Worm (Caenorhabditis elegans) whole organism, late embryonic: ENCODE data around the gene F09G8.5.

Experiments used
- C08G9.2 ChIP-seq: sonication (generic microtip); optimal IDR thresholded peaks from 2 replicates; lab custom pipeline; 2016; ENCODE audit warnings: mild to moderate bottlenecking, missing genetic modification characterization, moderate library complexity, missing compliant biosample characterization
- K02D7.2 ChIP-seq: sonication (generic microtip); optimal IDR thresholded peaks from 2 replicates; lab custom pipeline; 2017; ENCODE audit warnings: mild to moderate bottlenecking, missing genetic modification characterization, missing compliant biosample characterization
- Y22D7AL.16 ChIP-seq: sonication (generic microtip); optimal IDR thresholded peaks from 2 replicates; lab custom pipeline; 2016; ENCODE audit warnings: missing genetic modification characterization, missing compliant biosample characterization
- ama-1 ChIP-seq: fragments of 150-350 bp; optimal IDR thresholded peaks from 2 replicates; lab custom pipeline; 2014
- ceh-14 ChIP-seq: sonication (generic microtip); optimal IDR thresholded peaks from 2 replicates; lab custom pipeline; 2016; ENCODE audit warnings: missing genotype, missing genetic modification characterization, missing compliant biosample characterization
- ceh-22 ChIP-seq: sonication (generic microtip); optimal IDR thresholded peaks from 2 replicates; lab custom pipeline; 2017; ENCODE audit warnings: missing biosample characterization, missing genetic modification characterization
- ceh-24 ChIP-seq: sonication (generic microtip); optimal IDR thresholded peaks from 2 replicates; lab custom pipeline; 2016; ENCODE audit warnings: mild to moderate bottlenecking, missing genetic modification characterization, missing compliant biosample characterization
- ceh-30 ChIP-seq: fragments of 150-350 bp; optimal IDR thresholded peaks from 2 replicates; lab custom pipeline; 2014; ENCODE audit warnings: missing biosample characterization, missing genetic modification characterization
- ceh-31 ChIP-seq: sonication (generic microtip); optimal IDR thresholded peaks from 2 replicates; lab custom pipeline; 2016; ENCODE audit warnings: missing genetic modification characterization, missing compliant biosample characterization
- ceh-34 ChIP-seq: sonication (generic microtip); optimal IDR thresholded peaks from 2 replicates; lab custom pipeline; 2016; ENCODE audit warnings: mild to moderate bottlenecking, missing genetic modification characterization, missing compliant biosample characterization
- dve-1 ChIP-seq: sonication (generic microtip); optimal IDR thresholded peaks from 2 replicates; lab custom pipeline; 2017; ENCODE audit warnings: antibody characterized with exemption, mild to moderate bottlenecking, missing genetic modification characterization, missing compliant biosample characterization
- elt-2 ChIP-seq: sonication (generic microtip); optimal IDR thresholded peaks from 2 replicates; lab custom pipeline; 2016; ENCODE audit warnings: missing genetic modification reagents, missing genetic modification characterization, missing compliant biosample characterization
- ets-4 ChIP-seq: sonication (generic microtip); optimal IDR thresholded peaks from 2 replicates; lab custom pipeline; 2016; ENCODE audit warnings: missing genetic modification characterization, missing compliant biosample characterization
- fax-1 ChIP-seq: sonication (generic microtip); optimal IDR thresholded peaks from 2 replicates; lab custom pipeline; 2016; ENCODE audit warnings: missing genotype, missing genetic modification characterization, missing compliant biosample characterization
- fkh-10 ChIP-seq: fragments of 150-350 bp; optimal IDR thresholded peaks from 2 replicates; lab custom pipeline; 2014; ENCODE audit warnings: missing biosample characterization, missing genetic modification reagents, missing genetic modification characterization
- hlh-15 ChIP-seq: sonication (generic microtip); optimal IDR thresholded peaks from 2 replicates; lab custom pipeline; 2016; ENCODE audit warnings: missing genetic modification characterization, missing compliant biosample characterization
- hlh-30 ChIP-seq: sonication (generic microtip); optimal IDR thresholded peaks from 2 replicates; lab custom pipeline; 2017; ENCODE audit warnings: antibody characterized with exemption, missing genetic modification characterization, missing compliant biosample characterization; ENCODE audit not compliant: insufficient read depth
- hlh-6 ChIP-seq: sonication (generic microtip); optimal IDR thresholded peaks from 2 replicates; lab custom pipeline; 2016; ENCODE audit warnings: missing genotype, missing genetic modification characterization, missing compliant biosample characterization
- hlh-8 ChIP-seq: sonication (generic microtip); optimal IDR thresholded peaks from 2 replicates; lab custom pipeline; 2016; ENCODE audit warnings: missing genotype, missing genetic modification characterization, missing compliant biosample characterization
- madf-2 ChIP-seq: sonication (generic microtip); optimal IDR thresholded peaks from 2 replicates; lab custom pipeline; 2017; ENCODE audit warnings: missing genetic modification characterization, missing compliant biosample characterization
- nfya-1 ChIP-seq: sonication (generic microtip); optimal IDR thresholded peaks from 2 replicates; lab custom pipeline; 2017; ENCODE audit warnings: missing genetic modification characterization, mild to moderate bottlenecking, missing compliant biosample characterization, antibody characterized with exemption, moderate library complexity
- nhr-232 ChIP-seq: sonication (generic microtip); optimal IDR thresholded peaks from 2 replicates; lab custom pipeline; 2016; ENCODE audit warnings: missing genetic modification characterization, missing compliant biosample characterization
- odd-2 ChIP-seq: sonication (generic microtip); optimal IDR thresholded peaks from 2 replicates; lab custom pipeline; 2017; ENCODE audit warnings: antibody characterized with exemption, mild to moderate bottlenecking, missing genetic modification characterization, missing compliant biosample characterization
- pag-3 ChIP-seq: sonication (generic microtip); optimal IDR thresholded peaks from 2 replicates; lab custom pipeline; 2016; ENCODE audit warnings: missing compliant biosample characterization, missing genetic modification characterization, borderline replicate concordance
- pax-1 ChIP-seq: fragments of 150-350 bp; optimal IDR thresholded peaks from 2 replicates; lab custom pipeline; 2014; ENCODE audit warnings: missing biosample characterization, missing genetic modification characterization
- pha-4 ChIP-seq: fragments of 150-350 bp; optimal IDR thresholded peaks from 2 replicates; lab custom pipeline; 2018; ENCODE audit warnings: missing biosample characterization, missing genetic modification reagents, missing genetic modification characterization
- sox-4 ChIP-seq: sonication (generic microtip); optimal IDR thresholded peaks from 2 replicates; lab custom pipeline; 2017; ENCODE audit warnings: mild to moderate bottlenecking, missing genetic modification characterization, inconsistent platforms, missing compliant biosample characterization
- syd-9 ChIP-seq: sonication (generic microtip); optimal IDR thresholded peaks from 2 replicates; lab custom pipeline; 2016; ENCODE audit warnings: mild to moderate bottlenecking, missing genetic modification characterization, moderate library complexity, missing compliant biosample characterization
- unc-3 ChIP-seq, 2 experiments: fragments of 200-800 bp in 1 of 2; sonication (Bioruptor generic) in 1 of 2; sonication (generic microtip) in 1 of 2; conservative IDR thresholded peaks in 1 of 2; optimal IDR thresholded peaks in 1 of 2; 2 replicates each; pipeline versions ENCODE4 v1.3.6 to Lab custom; 2016 to 2022; ENCODE audit warnings: missing compliant biosample characterization in 2 of 2, missing genetic modification characterization in 2 of 2, missing genetic modification reagents in 1 of 2
- unc-42 ChIP-seq: sonication (generic microtip); optimal IDR thresholded peaks from 2 replicates; lab custom pipeline; 2016; ENCODE audit warnings: missing genotype, missing genetic modification characterization, missing compliant biosample characterization
- unc-55 ChIP-seq: sonication (generic microtip); optimal IDR thresholded peaks from 2 replicates; lab custom pipeline; 2017; ENCODE audit warnings: missing biosample characterization, missing genetic modification reagents, missing genetic modification characterization
- unc-86 ChIP-seq: sonication (generic microtip); optimal IDR thresholded peaks from 2 replicates; lab custom pipeline; 2016; ENCODE audit warnings: missing genetic modification characterization, missing compliant biosample characterization
- ztf-16 ChIP-seq: sonication (generic microtip); optimal IDR thresholded peaks from 2 replicates; lab custom pipeline; 2017; ENCODE audit warnings: missing genetic modification characterization, missing compliant biosample characterization

F09G8.5 gene

DNA sequence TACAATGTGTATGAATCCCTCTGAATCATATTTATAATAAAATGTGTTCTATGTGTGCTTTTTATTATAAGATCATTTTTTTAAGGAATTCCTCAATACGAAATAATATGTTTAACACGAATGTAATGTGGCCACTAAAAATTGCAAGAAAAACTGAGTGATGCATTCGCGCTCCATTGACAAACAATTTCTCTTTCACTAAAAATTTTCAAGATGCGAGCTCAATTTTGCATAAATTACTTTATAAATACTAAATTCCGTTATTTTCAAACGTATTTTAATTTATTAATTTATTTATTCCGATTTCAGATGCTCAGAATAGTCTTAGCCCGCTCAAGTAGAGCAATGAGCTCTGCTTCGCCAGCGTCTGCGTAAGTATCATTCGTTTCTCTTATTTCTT, 11.0 kb downstream of the F09G8.5 start, which contains the start of gene mrps-9:
TSS of gene mrps-9 (plus strand) at position 310 of the 400 bp plus-strand sequence.
- TF ChIP-seq K02D7.2 (tag; lab: Kevin White, UChicago): no peak
- peak; percentile 35 for TF ChIP-seq ceh-14
- no peak for TF ChIP-seq C08G9.2 (tag; lab: Kevin White, UChicago)
- no peak for TF ChIP-seq sox-4 (tag; lab: Kevin White, UChicago)
- no peak for TF ChIP-seq ama-1
- TF ChIP-seq ceh-30 (tag; lab: Kevin White, UChicago): no peak
- TF ChIP-seq nhr-232: no peak

DNA sequence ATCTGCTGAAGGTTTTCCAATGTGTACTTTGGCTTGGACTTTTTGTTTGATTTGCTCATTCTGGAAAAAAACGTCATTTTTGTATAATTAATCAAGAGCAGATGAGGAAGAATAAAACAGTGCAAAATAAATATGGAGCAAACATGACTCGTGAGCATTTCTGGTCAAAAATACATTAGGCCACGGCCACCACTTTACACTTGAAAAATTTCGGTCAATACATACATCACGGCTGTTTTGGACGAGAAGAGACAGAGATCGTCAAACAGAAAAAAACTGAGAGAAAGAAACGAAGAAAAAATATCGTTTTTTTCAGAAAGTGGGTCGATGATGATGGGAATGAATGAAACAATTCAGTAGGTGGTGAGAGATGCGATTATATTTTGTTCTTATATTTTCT, 13.5 kb downstream of the F09G8.5 start, which contains the start of the genes F09G8.7 and crn-7:
TSS of gene F09G8.7 (minus strand) at position 60 of the 400 bp plus-strand sequence.
TSS of gene crn-7 (plus strand) at position 236 of the 400 bp plus-strand sequence.
- no peak for TF ChIP-seq nfya-1 (tag; lab: Kevin White, UChicago)
- TF ChIP-seq unc-3 (GFP tag; conservative IDR thresholded peaks at IDR 0.05; lab: Robert Waterston, UW): no peak
- TF ChIP-seq unc-3 (tag; optimal IDR thresholded peaks at IDR 0.05; lab: Kevin White, UChicago): no peak
- TF ChIP-seq pag-3 (tag; lab: Kevin White, UChicago): no peak
- TF ChIP-seq ztf-16: no peak
- no peak for TF ChIP-seq Y22D7AL.16 (tag; lab: Kevin White, UChicago)
- no peak for TF ChIP-seq fkh-10 (GFP tag; lab: Kevin White, UChicago)
- no peak for TF ChIP-seq unc-86
- TF ChIP-seq ceh-24: no peak
- no peak for TF ChIP-seq hlh-6 (tag; lab: Kevin White, UChicago)

DNA sequence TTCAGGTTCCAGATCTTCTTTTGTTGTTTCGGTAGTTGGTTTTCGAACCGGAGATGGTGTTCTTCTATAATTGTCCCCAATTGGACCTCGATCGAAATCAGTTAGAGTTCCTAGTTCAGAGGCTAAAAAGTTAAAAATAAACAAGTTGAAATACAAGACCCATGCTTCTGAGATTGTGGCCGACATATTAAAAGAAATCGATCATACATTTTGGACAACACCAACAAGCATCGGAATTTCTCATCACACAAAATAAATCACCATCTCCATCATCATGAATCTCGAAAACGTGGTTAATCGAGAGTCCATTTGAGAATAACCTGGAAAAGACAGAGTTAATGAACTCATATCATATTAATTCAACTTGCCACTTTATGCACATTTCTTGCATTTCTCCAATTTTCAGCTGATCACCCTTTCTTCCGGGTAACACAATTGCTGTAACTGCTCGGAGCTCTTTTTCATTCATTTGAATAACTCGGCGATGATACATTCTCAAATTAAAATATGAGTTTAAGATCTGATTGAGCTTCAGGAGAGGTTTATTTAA, 17.0 kb downstream of the F09G8.5 start, which contains the start of the genes mps-4 and F09G8.10:
TSS of gene mps-4 (minus strand) at position 101 of the 550 bp plus-strand sequence.
TSS of gene F09G8.10 (minus strand) at position 500 of the 550 bp plus-strand sequence.
- TF ChIP-seq madf-2 (tag; lab: Kevin White, UChicago): no peak
- no peak for TF ChIP-seq dve-1
- no peak for TF ChIP-seq odd-2 (tag; lab: Kevin White, UChicago)
- no peak for TF ChIP-seq ceh-31 (tag; lab: Kevin White, UChicago)
- TF ChIP-seq hlh-8 (tag; lab: Kevin White, UChicago): no peak
- TF ChIP-seq ceh-22: no peak
- TF ChIP-seq hlh-30: no peak
- TF ChIP-seq ceh-30 (tag; lab: Kevin White, UChicago): no peak

DNA sequence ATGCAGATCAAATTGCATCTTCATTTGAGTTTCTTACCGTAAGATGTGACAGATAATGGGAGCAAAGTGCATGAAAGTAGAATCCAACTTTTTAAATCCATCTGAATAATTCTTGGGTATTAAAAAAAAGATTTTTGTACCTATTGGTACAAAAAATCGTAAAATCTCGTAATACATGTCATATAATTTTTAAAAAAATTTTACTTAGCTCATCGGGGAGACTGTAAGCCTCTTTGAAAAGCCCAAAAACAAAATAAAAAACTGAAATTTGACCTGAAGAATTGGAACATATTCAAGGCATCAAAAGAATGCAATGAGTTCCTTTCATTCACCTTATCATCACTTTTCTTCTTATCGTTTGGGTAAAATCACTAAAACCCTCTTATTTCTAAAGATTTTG, 21.1 kb downstream of the F09G8.5 start, which contains the start of gene clec-160:
TSS of gene clec-160 (minus strand) at position 101 of the 400 bp plus-strand sequence.
- no peak for TF ChIP-seq fkh-10 (GFP tag; lab: Kevin White, UChicago)
- TF ChIP-seq fax-1: no peak

DNA sequence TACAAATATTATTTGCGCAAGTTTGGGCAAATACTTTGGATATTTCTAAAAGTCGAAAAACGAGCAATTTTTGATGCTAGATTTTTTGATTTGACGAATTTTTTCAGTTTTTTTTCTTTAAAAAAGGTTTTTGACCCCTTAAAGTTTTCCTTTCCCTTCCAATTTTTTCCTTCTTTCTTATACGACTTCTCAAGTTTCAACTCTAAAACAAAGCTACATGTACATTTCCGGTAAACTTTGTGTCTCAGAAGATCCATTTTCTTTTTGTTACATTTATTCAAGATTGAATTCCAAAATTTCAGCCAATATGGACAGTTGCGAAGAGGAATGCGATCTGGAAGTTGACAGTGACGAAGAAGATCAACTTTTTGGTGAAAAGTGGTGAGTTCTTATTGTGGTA, 24.0 kb downstream of the F09G8.5 start, which contains the start of gene mig-10:
TSS of gene mig-10 (plus strand) at position 301 of the 400 bp plus-strand sequence.
- TF ChIP-seq pax-1 (tag; lab: Kevin White, UChicago): no peak
- no peak for TF ChIP-seq syd-9
- no peak for TF ChIP-seq unc-86
- no peak for TF ChIP-seq hlh-15 (tag; lab: Kevin White, UChicago)
- TF ChIP-seq ets-4 (tag; lab: Kevin White, UChicago): no peak
- TF ChIP-seq elt-2 (tag; lab: Kevin White, UChicago): no peak
- TF ChIP-seq unc-42 (tag; lab: Kevin White, UChicago): no peak
- TF ChIP-seq unc-55 (GFP tag; lab: Kevin White, UChicago): no peak
- TF ChIP-seq pha-4 (tag; lab: Kevin White, UChicago): no peak
- no peak for TF ChIP-seq ceh-34 (tag; lab: Kevin White, UChicago)
- no peak for TF ChIP-seq fkh-10 (GFP tag; lab: Kevin White, UChicago)
- no peak for TF ChIP-seq nfya-1 (tag; lab: Kevin White, UChicago)
- TF ChIP-seq, all 69 proteins: peak for 0
